Worm (Caenorhabditis elegans): ENCODE results near the gene sra-8.

DNA sequence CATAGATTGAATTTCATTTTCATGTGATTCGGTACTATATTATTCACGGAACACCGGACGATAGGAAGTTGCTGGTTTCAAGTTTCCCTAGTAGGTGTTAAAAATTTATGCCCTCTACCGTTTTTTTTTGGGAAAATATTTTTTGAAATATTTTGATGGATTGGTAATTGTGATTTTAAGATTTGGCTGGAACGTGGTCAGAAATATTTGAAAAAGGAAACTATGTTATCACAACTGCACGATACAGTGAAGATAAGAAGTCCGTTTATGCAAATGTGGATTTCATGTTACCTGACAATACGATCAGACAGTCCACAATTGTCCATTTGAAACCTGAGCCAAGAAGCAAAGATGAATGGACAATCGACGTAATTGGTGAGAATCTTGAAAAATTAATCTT is 14.5 kb upstream of the sra-8 start, which contains the start of gene AH6.17:
- TF ChIP-seq flt-1 (GFP tag; IDR thresholded peaks at IDR 0.05), result no peak
- TF ChIP-seq cog-1 (tag; optimal IDR thresholded peaks at IDR 0.05), result no peak
- no peak for TF ChIP-seq med-1 (GFP tag; optimal IDR thresholded peaks at IDR 0.05; ENCODE audit: insufficient read depth)
- TF ChIP-seq T22C8.4 (GFP tag; IDR thresholded peaks at IDR 0.05), result no peak
- TF ChIP-seq tab-1 (GFP tag; IDR thresholded peaks at IDR 0.05), result no peak
- no peak for TF ChIP-seq ref-1 (GFP tag; conservative IDR thresholded peaks at IDR 0.05)
- no peak for TF ChIP-seq klf-2 (GFP tag; conservative IDR thresholded peaks at IDR 0.05)
- TF ChIP-seq ztf-23 (GFP tag; IDR thresholded peaks at IDR 0.05), result no peak
